Fruit fly (Drosophila melanogaster) whole organism, embryonic: Measurements from ENCODE around the gene Top3beta.

ENCODE experiments used
- BEAF-32 ChIP-seq: fragments of 200-800 bp; sonication (Bioruptor generic); optimal IDR thresholded peaks from 3 replicates; lab custom pipeline; 2017; ENCODE audit warnings: missing biosample characterization, missing genetic modification characterization, mild to moderate bottlenecking, moderate library complexity, missing genetic modification reagents
- CG11398 ChIP-seq: fragments of 200-800 bp; sonication (Bioruptor generic); optimal IDR thresholded peaks from 2 replicates; lab custom pipeline; 2016; ENCODE audit warnings: missing biosample characterization, missing genetic modification characterization
- CG15011 ChIP-seq: fragments of 200-800 bp; sonication (Bioruptor generic); optimal IDR thresholded peaks from 3 replicates; lab custom pipeline; 2018; ENCODE audit warnings: missing biosample characterization, mild to moderate bottlenecking, missing genetic modification characterization
- CG34376 ChIP-seq: fragments of 200-800 bp; sonication (Bioruptor generic); optimal IDR thresholded peaks from 2 replicates; lab custom pipeline; 2018; ENCODE audit warnings: missing biosample characterization, mild to moderate bottlenecking, missing genetic modification characterization
- D19B ChIP-seq: fragments of 200-800 bp; sonication (Bioruptor generic); optimal IDR thresholded peaks from 2 replicates; lab custom pipeline; 2017; ENCODE audit warnings: missing biosample characterization, mild to moderate bottlenecking, missing genetic modification characterization
- Fer3 ChIP-seq: fragments of 200-800 bp; sonication (Bioruptor generic); optimal IDR thresholded peaks from 2 replicates; lab custom pipeline; 2018; ENCODE audit warnings: missing biosample characterization, mild to moderate bottlenecking, missing genetic modification characterization, moderate library complexity
- Med ChIP-seq: fragments of 200-800 bp; sonication (Bioruptor generic); peaks from one replicate; lab custom pipeline; 2016; ENCODE audit warnings: missing biosample characterization, missing genetic modification characterization, mild to moderate bottlenecking, inconsistent platforms, moderate library complexity
- ci ChIP-seq: fragments of 200-800 bp; sonication (Bioruptor generic); IDR thresholded peaks from 3 replicates; pipeline ENCODE4 v1.3.6; 2022; ENCODE audit warnings: missing biosample characterization, missing genetic modification characterization
- cwo ChIP-seq: fragments of 200-800 bp; sonication (Bioruptor generic); optimal IDR thresholded peaks from 3 replicates; lab custom pipeline; 2017; ENCODE audit warnings: missing biosample characterization, missing genetic modification characterization, mild to moderate bottlenecking, moderate library complexity, missing genetic modification reagents
- exex ChIP-seq: fragments of 200-800 bp; sonication (Bioruptor generic); optimal IDR thresholded peaks from 4 replicates; lab custom pipeline; 2018; ENCODE audit warnings: missing biosample characterization, mild to moderate bottlenecking, missing genetic modification characterization, moderate library complexity
- fd96Cb ChIP-seq: fragments of 200-800 bp; sonication (Bioruptor generic); optimal IDR thresholded peaks from 2 replicates; lab custom pipeline; 2018; ENCODE audit warnings: missing biosample characterization, mild to moderate bottlenecking, missing genetic modification characterization, moderate library complexity
- grn ChIP-seq: fragments of 200-800 bp; sonication (Bioruptor generic); optimal IDR thresholded peaks from 3 replicates; lab custom pipeline; 2017; ENCODE audit warnings: missing biosample characterization, missing genetic modification characterization
- gsb ChIP-seq: fragments of 200-800 bp; sonication (Bioruptor generic); IDR thresholded peaks from 2 replicates; pipeline ENCODE4 v1.3.6; 2022; ENCODE audit warnings: missing biosample characterization, missing genetic modification characterization
- hb ChIP-seq: fragments of 200-800 bp; sonication (Bioruptor generic); IDR thresholded peaks from 3 replicates; pipeline ENCODE4 v1.3.6; 2022; ENCODE audit warnings: missing biosample characterization, missing genetic modification characterization; ENCODE audit not compliant: partially characterized antibody
- jigr1 ChIP-seq: fragments of 200-800 bp; sonication (Bioruptor generic); IDR thresholded peaks from 3 replicates; pipeline ENCODE4 v1.3.6; 2022; ENCODE audit warnings: missing biosample characterization, missing genetic modification characterization
- kah ChIP-seq: fragments of 200-800 bp; sonication (Bioruptor generic); optimal IDR thresholded peaks from 2 replicates; lab custom pipeline; 2018; ENCODE audit warnings: missing biosample characterization, mild to moderate bottlenecking, missing genetic modification characterization
- mirr ChIP-seq: fragments of 200-800 bp; sonication (Bioruptor generic); optimal IDR thresholded peaks from 3 replicates; lab custom pipeline; 2018; ENCODE audit warnings: missing biosample characterization, mild to moderate bottlenecking, missing genetic modification characterization
- row ChIP-seq: fragments of 200-800 bp; sonication (Bioruptor generic); IDR thresholded peaks from 3 replicates; pipeline ENCODE4 v1.3.6; 2022; ENCODE audit warnings: missing biosample characterization, missing genetic modification characterization
- schlank ChIP-seq: fragments of 200-800 bp; sonication (Bioruptor generic); optimal IDR thresholded peaks from 2 replicates; lab custom pipeline; 2018; ENCODE audit warnings: missing biosample characterization, mild to moderate bottlenecking, missing genetic modification characterization
- stc ChIP-seq: fragments of 200-800 bp; sonication (Bioruptor generic); IDR thresholded peaks from 2 replicates; pipeline ENCODE4 v1.3.6; 2022; ENCODE audit warnings: missing biosample characterization, missing genetic modification characterization
- sug ChIP-seq: fragments of 200-800 bp; optimal IDR thresholded peaks from 2 replicates; lab custom pipeline; 2019; ENCODE audit warnings: missing biosample characterization, mild to moderate bottlenecking, missing genetic modification characterization, moderate library complexity
- vnd ChIP-seq: fragments of 200-800 bp; sonication (Bioruptor generic); IDR thresholded peaks from 3 replicates; pipeline ENCODE4 v1.3.6; 2022; ENCODE audit warnings: missing biosample characterization, missing genetic modification characterization; ENCODE audit not compliant: partially characterized antibody
- z ChIP-seq: fragments of 200-800 bp; sonication (Bioruptor generic); IDR thresholded peaks from 3 replicates; pipeline ENCODE4 v1.3.6; 2022; ENCODE audit warnings: missing biosample characterization, missing genetic modification characterization

Gene Top3beta

dm6 chrX:6252897-6253540 is 34.8 kb downstream of the Top3beta start:
- TF ChIP-seq row (peak; percentile 52; the same call in 2 of the 3 replicates), mirr (GFP tag; lab: Kevin White, UChicago) (peak; percentile 70), schlank (peak; percentile 6), CG11398 (GFP tag; lab: Kevin White, UChicago) (no peak), kah (GFP tag; lab: Kevin White, UChicago) (no peak), stc (GFP tag; lab: Robert Waterston, UW) (peak; percentile 8; the same call in 1 of the 2 replicates), ci (GFP tag; lab: Robert Waterston, UW) (0 out of 3 replicates have a peak, but pooled peaks have one; percentile 12), cwo (GFP tag; lab: Kevin White, UChicago) (peak; percentile 1), sug (tag; lab: Kevin White, UChicago) (peak; percentile 11), gsb (no peak), CG34376 (peak; percentile 60), grn (GFP tag; lab: Kevin White, UChicago) (peak; percentile 39), D19B (peak; percentile 87), exex (peak; percentile 87), vnd (GFP tag; lab: Robert Waterston, UW) (0 out of 3 replicates have a peak, but pooled peaks have one; percentile 15), Med (GFP tag; lab: Kevin White, UChicago) (peak; percentile 5), CG15011 (GFP tag; lab: Kevin White, UChicago) (no peak)

dm6 chrX:6237015-6237414 is 50.8 kb downstream of the Top3beta start, which contains the start of gene CG14445:
Gene CG14445 (plus strand): TSS chrX:6237315.
- TF ChIP-seq hb (no peak), z (GFP tag; lab: Robert Waterston, UW) (no peak), fd96Cb (tag; lab: Kevin White, UChicago) (no peak), jigr1 (no peak), BEAF-32 (GFP tag; lab: Kevin White, UChicago) (no peak), Fer3 (tag; lab: Kevin White, UChicago) (no peak)
- TF ChIP-seq, all 482 proteins: peak for 0
